Fruit fly (Drosophila melanogaster): ENCODE measurements around the gene CG31457.

Gene CG31457

dm6 chr3R:23156865-23157515 lies 29.2 kb upstream of the CG31457 start (continued):
- TF ChIP-seq tup (GFP tag; optimal IDR thresholded peaks at IDR 0.05) (no peak), MTF-1 (GFP tag; optimal IDR thresholded peaks at IDR 0.05; ENCODE audit: borderline replicate concordance) (no peak), exex (tag; optimal IDR thresholded peaks at IDR 0.05) (no peak), CG33557 (GFP tag; optimal IDR thresholded peaks at IDR 0.05) (peak; percentile 58), HmgZ (tag; optimal IDR thresholded peaks at IDR 0.05) (peak; percentile 50), CG10959 (GFP tag; IDR thresholded peaks at IDR 0.05) (peak; percentile 17; the same call in 1 of the 2 replicates), ftz-f1 (GFP tag; optimal IDR thresholded peaks at IDR 0.05) (peak; percentile 42), CG17912 (GFP tag; optimal IDR thresholded peaks at IDR 0.05) (peak; percentile 22), psq (GFP tag; optimal IDR thresholded peaks at IDR 0.05) (peak; percentile 98), CG13624 (GFP tag; optimal IDR thresholded peaks at IDR 0.05) (peak; percentile 97)

dm6 chr3R:23156347-23156864 lies 28.6 kb upstream of the CG31457 start:
- TF ChIP-seq CG2120 (GFP tag; optimal IDR thresholded peaks at IDR 0.05) (peak; percentile 50), CG13894 (tag; optimal IDR thresholded peaks at IDR 0.05) (no peak), Poxn (GFP tag; IDR thresholded peaks at IDR 0.05) (no peak), gem (tag; optimal IDR thresholded peaks at IDR 0.05) (peak; percentile 3), row (GFP tag; IDR thresholded peaks at IDR 0.05) (peak; percentile 43; the same call in 1 of the 3 replicates), Med (GFP tag) (peak; percentile 58), dm (GFP tag; optimal IDR thresholded peaks at IDR 0.05) (no peak), sens (GFP tag) (peak; percentile 58), D19B (GFP tag; optimal IDR thresholded peaks at IDR 0.05) (peak; percentile 90), Ets65A (GFP tag) (peak; percentile 48), CG17385 (GFP tag; optimal IDR thresholded peaks at IDR 0.05) (no peak), CkIIα-i1 (GFP tag; IDR thresholded peaks at IDR 0.05) (no peak), CG17359 (tag; optimal IDR thresholded peaks at IDR 0.05) (no peak), Sry-β (GFP tag; optimal IDR thresholded peaks at IDR 0.05) (no peak), dysf (GFP tag; IDR thresholded peaks at IDR 0.05) (0 out of 3 replicates have a peak, but pooled peaks have one; percentile 18)

dm6 chr3R:23149021-23149571 lies 21.3 kb upstream of the CG31457 start:
- no peak for TF ChIP-seq CG12744 (GFP tag; optimal IDR thresholded peaks at IDR 0.05)
- TF ChIP-seq hbn (GFP tag; IDR thresholded peaks at IDR 0.05; ENCODE audit: partially characterized antibody) = no peak
- no peak for TF ChIP-seq HHEX (GFP tag; optimal IDR thresholded peaks at IDR 0.05)
- peak; percentile 18 for TF ChIP-seq Elba2 (GFP tag; optimal IDR thresholded peaks at IDR 0.05)
- no peak for TF ChIP-seq CG30403 (GFP tag; optimal IDR thresholded peaks at IDR 0.05)
- no peak for TF ChIP-seq Dp (GFP tag; optimal IDR thresholded peaks at IDR 0.05)
- TF ChIP-seq HLH54F (GFP tag; optimal IDR thresholded peaks at IDR 0.05) = no peak
- no peak for TF ChIP-seq CG9932 (GFP tag; IDR thresholded peaks at IDR 0.05)
- TF ChIP-seq Awh (GFP tag; IDR thresholded peaks at IDR 0.05) = no peak
- TF ChIP-seq sisA (GFP tag; IDR thresholded peaks at IDR 0.05) = no peak
- peak; percentile 68 for TF ChIP-seq CG14710 (tag; optimal IDR thresholded peaks at IDR 0.05)
- TF ChIP-seq CG7786 (GFP tag; optimal IDR thresholded peaks at IDR 0.05) = no peak
- TF ChIP-seq dan (GFP tag; IDR thresholded peaks at IDR 0.05) = no peak
- no peak for TF ChIP-seq CG12071 (GFP tag; optimal IDR thresholded peaks at IDR 0.05)
- TF ChIP-seq Six4 (GFP tag; optimal IDR thresholded peaks at IDR 0.05) = no peak
- TF ChIP-seq CG5953 (GFP tag; IDR thresholded peaks at IDR 0.05) = no peak
- TF ChIP-seq CG6813 (GFP tag; optimal IDR thresholded peaks at IDR 0.05) = no peak
- no peak for TF ChIP-seq CTCF (GFP tag; optimal IDR thresholded peaks at IDR 0.05)
- TF ChIP-seq CG4617 (GFP tag; optimal IDR thresholded peaks at IDR 0.05; ENCODE audit: borderline replicate concordance) = no peak
- TF ChIP-seq CG13287 (GFP tag; IDR thresholded peaks at IDR 0.05; ENCODE audit: partially characterized antibody) = no peak
- TF ChIP-seq CoRest (tag; optimal IDR thresholded peaks at IDR 0.05) = peak; percentile 24
- no peak for TF ChIP-seq trem (tag; optimal IDR thresholded peaks at IDR 0.05)
- no peak for TF ChIP-seq mld (GFP tag; IDR thresholded peaks at IDR 0.05; ENCODE audit: partially characterized antibody)
- TF ChIP-seq CG7372 (GFP tag; IDR thresholded peaks at IDR 0.05) = no peak
